Fruit fly (Drosophila melanogaster): ENCODE data around the gene Ibf2.
A peak's percentile ranks its signal among the peaks of the same experiment; 100 is the strongest.

The Ibf2 gene

dm6 chr3R:9220064-9220864 is 38.0 kb downstream of the Ibf2 start:
- TF ChIP-seq CG17361 (GFP tag; IDR thresholded peaks at IDR 0.05) = 0 out of 3 replicates have a peak, but pooled peaks have one; percentile 30
- peak; percentile 75 for TF ChIP-seq sd (tag; optimal IDR thresholded peaks at IDR 0.05)
- TF ChIP-seq ash1 (GFP tag; optimal IDR thresholded peaks at IDR 0.05) = no peak
- peak; percentile 45 for TF ChIP-seq Meics (GFP tag; optimal IDR thresholded peaks at IDR 0.05)
- TF ChIP-seq CG13424 (tag; optimal IDR thresholded peaks at IDR 0.05) = no peak
- no peak for TF ChIP-seq CG14965 (GFP tag; optimal IDR thresholded peaks at IDR 0.05; ENCODE audit: borderline replicate concordance)
- no peak for TF ChIP-seq Neu2 (GFP tag; optimal IDR thresholded peaks at IDR 0.05; ENCODE audit: borderline replicate concordance)
- TF ChIP-seq caup (GFP tag; optimal IDR thresholded peaks at IDR 0.05; ENCODE audit: severe bottlenecking) = peak; percentile 36
- TF ChIP-seq CG17359 (tag; optimal IDR thresholded peaks at IDR 0.05) = peak; percentile 28
- no peak for TF ChIP-seq CG16863 (GFP tag; optimal IDR thresholded peaks at IDR 0.05)
- no peak for TF ChIP-seq CG6272 (GFP tag; IDR thresholded peaks at IDR 0.05)
- TF ChIP-seq Atf-2 (GFP tag; optimal IDR thresholded peaks at IDR 0.05) = peak; percentile 18
- peak; percentile 93 for TF ChIP-seq CG17385 (GFP tag; optimal IDR thresholded peaks at IDR 0.05)
- TF ChIP-seq vvl (GFP tag; IDR thresholded peaks at IDR 0.05) = peak; percentile 59
- TF ChIP-seq pzg (GFP tag; optimal IDR thresholded peaks at IDR 0.05) = no peak
- no peak for TF ChIP-seq CG6654 (GFP tag; optimal IDR thresholded peaks at IDR 0.05)
- peak; percentile 38 for TF ChIP-seq Bteb2 (GFP tag; optimal IDR thresholded peaks at IDR 0.05)
- peak; percentile 75 for TF ChIP-seq crol (GFP tag; IDR thresholded peaks at IDR 0.05)
- no peak for TF ChIP-seq BtbVII (GFP tag; optimal IDR thresholded peaks at IDR 0.05)
- TF ChIP-seq chif (GFP tag; optimal IDR thresholded peaks at IDR 0.05) = peak; percentile 35 to 45
- no peak for TF ChIP-seq corto (GFP tag; optimal IDR thresholded peaks at IDR 0.05)
- peak; percentile 83 for TF ChIP-seq Rfx (GFP tag; IDR thresholded peaks at IDR 0.05)
- TF ChIP-seq CG15269 (tag; optimal IDR thresholded peaks at IDR 0.05) = peak; percentile 8
- TF ChIP-seq crc (GFP tag; optimal IDR thresholded peaks at IDR 0.05) = peak; percentile 21
- peak; percentile 77 for TF ChIP-seq CG32532 (GFP tag; IDR thresholded peaks at IDR 0.05)
- no peak for TF ChIP-seq Mad (GFP tag; optimal IDR thresholded peaks at IDR 0.05)
- TF ChIP-seq CG17568 (GFP tag; optimal IDR thresholded peaks at IDR 0.05) = peak; percentile 11
- TF ChIP-seq wor (GFP tag; IDR thresholded peaks at IDR 0.05) = no peak
- TF ChIP-seq Camta (GFP tag; optimal IDR thresholded peaks at IDR 0.05) = peak; percentile 49
- peak; percentile 54 for TF ChIP-seq Deaf1 (tag; optimal IDR thresholded peaks at IDR 0.05)
- TF ChIP-seq Kr (GFP tag; optimal IDR thresholded peaks at IDR 0.05) = peak; percentile 8
- peak; percentile 59 for TF ChIP-seq HLH54F (GFP tag; optimal IDR thresholded peaks at IDR 0.05)
- no peak for TF ChIP-seq klu (GFP tag; IDR thresholded peaks at IDR 0.05)
- peak; percentile 21 for TF ChIP-seq CG12299 (tag; optimal IDR thresholded peaks at IDR 0.05)
- TF ChIP-seq tll (GFP tag; optimal IDR thresholded peaks at IDR 0.05) = peak in 1 of 2 experiments; percentile 54
- peak; percentile 22; the same call in 1 of the 3 replicates for TF ChIP-seq ci (GFP tag; IDR thresholded peaks at IDR 0.05)
- 0 out of 3 replicates have a peak, but pooled peaks have one; percentile 43 for TF ChIP-seq ase (GFP tag; IDR thresholded peaks at IDR 0.05)
- peak; percentile 58; the same call in 2 of the 3 replicates for TF ChIP-seq CG11695 (GFP tag; IDR thresholded peaks at IDR 0.05)
- peak; percentile 12; the same call in 1 of the 2 replicates for TF ChIP-seq Scr (GFP tag; IDR thresholded peaks at IDR 0.05; ENCODE audit: partially characterized antibody)
- TF ChIP-seq Elba2 (GFP tag; optimal IDR thresholded peaks at IDR 0.05) = peak; percentile 86
- TF ChIP-seq chinmo (GFP tag; IDR thresholded peaks at IDR 0.05; ENCODE audit: partially characterized antibody) = 0 out of 4 replicates have a peak, but pooled peaks have one; percentile 66
- TF ChIP-seq CG3281 (GFP tag; optimal IDR thresholded peaks at IDR 0.05) = peak; percentile 50
- peak; percentile 60 for TF ChIP-seq CG13287 (GFP tag; IDR thresholded peaks at IDR 0.05; ENCODE audit: partially characterized antibody)
- TF ChIP-seq Adf1 (GFP tag; IDR thresholded peaks at IDR 0.05) = peak; percentile 39; the same call in 1 of the 2 replicates
- peak; percentile 60 for TF ChIP-seq row (GFP tag; IDR thresholded peaks at IDR 0.05)
- TF ChIP-seq nom (GFP tag; optimal IDR thresholded peaks at IDR 0.05) = peak; percentile 78
- TF ChIP-seq Bgb (GFP tag; IDR thresholded peaks at IDR 0.05; ENCODE audit: partially characterized antibody) = peak; percentile 17; the same call in 1 of the 2 replicates

Data from whole organism, embryonic.